Fruit fly (Drosophila melanogaster): ENCODE data around the gene sfl.

dm6 chr3L:6452347-6452746, 43.1 kb upstream of the sfl start:
- TF ChIP-seq CG8478 (optimal IDR thresholded peaks at IDR 0.05) (no peak), Dll (optimal IDR thresholded peaks at IDR 0.05) (no peak), psq (optimal IDR thresholded peaks at IDR 0.05) (no peak), usp (GFP tag; optimal IDR thresholded peaks at IDR 0.05) (no peak), pan (optimal IDR thresholded peaks at IDR 0.05) (no peak)

Measured in whole organism.